Worm (Caenorhabditis elegans) whole organism, young adult: ENCODE data around the gene F09F7.6.

Source experiments
- B0336.3 ChIP-seq: fragments of 200-800 bp; sonication (Bioruptor generic); IDR thresholded peaks from 2 replicates; pipeline ENCODE4 v1.3.6; 2022; ENCODE audit warnings: missing genetic modification characterization, missing compliant biosample characterization
- F22D6.2 ChIP-seq: sonication (generic microtip); optimal IDR thresholded peaks from 2 replicates; lab custom pipeline; 2016; ENCODE audit warnings: mild to moderate bottlenecking, missing genetic modification characterization, missing compliant biosample characterization
- F33H1.4 ChIP-seq: fragments of 200-800 bp; sonication (Bioruptor generic); IDR thresholded peaks from 2 replicates; pipeline ENCODE4 v1.3.6; 2022; ENCODE audit warnings: missing genetic modification reagents, missing genetic modification characterization, missing compliant biosample characterization
- F49E8.2 ChIP-seq: sonication (generic microtip); optimal IDR thresholded peaks from 3 replicates; lab custom pipeline; 2017; ENCODE audit warnings: missing genetic modification characterization, mild to moderate bottlenecking, missing compliant biosample characterization, antibody characterized with exemption, moderate library complexity; ENCODE audit not compliant: insufficient read depth
- F52B5.7 ChIP-seq: sonication (generic microtip); optimal IDR thresholded peaks from 2 replicates; lab custom pipeline; 2016; ENCODE audit warnings: mild to moderate bottlenecking, missing genetic modification characterization, missing compliant biosample characterization
- K12H6.12 ChIP-seq: fragments of 200-800 bp; sonication (Bioruptor generic); optimal IDR thresholded peaks from 2 replicates; lab custom pipeline; 2018; ENCODE audit warnings: mild to moderate bottlenecking, missing genetic modification characterization, missing compliant biosample characterization
- T26A5.8 ChIP-seq: sonication (generic microtip); optimal IDR thresholded peaks from 2 replicates; lab custom pipeline; 2016; ENCODE audit warnings: missing genetic modification characterization, missing compliant biosample characterization
- Y56A3A.18 ChIP-seq: fragments of 200-800 bp; sonication (Bioruptor generic); IDR thresholded peaks from 2 replicates; pipeline ENCODE4 v1.3.6; 2022; ENCODE audit warnings: missing genetic modification reagents, missing genetic modification characterization, missing compliant biosample characterization
- Y79H2A.3 ChIP-seq: fragments of 200-800 bp; sonication (Bioruptor generic); conservative IDR thresholded peaks from 2 replicates; pipeline ENCODE4 v1.3.6; 2022; ENCODE audit warnings: missing genetic modification reagents, missing genetic modification characterization, missing compliant biosample characterization
- aptf-2 ChIP-seq: fragments of 200-800 bp; sonication (Bioruptor generic); conservative IDR thresholded peaks from 2 replicates; pipeline ENCODE4 v1.3.6; 2022; ENCODE audit warnings: missing genetic modification reagents, missing genetic modification characterization, missing compliant biosample characterization
- attf-5 ChIP-seq: fragments of 200-800 bp; sonication (Bioruptor generic); optimal IDR thresholded peaks from 2 replicates; lab custom pipeline; 2018; ENCODE audit warnings: mild to moderate bottlenecking, missing genetic modification characterization, missing compliant biosample characterization
- ccch-3 ChIP-seq: fragments of 200-800 bp; sonication (Bioruptor generic); optimal IDR thresholded peaks from 2 replicates; lab custom pipeline; 2018; ENCODE audit warnings: mild to moderate bottlenecking, missing genetic modification characterization, missing compliant biosample characterization
- ceh-27 ChIP-seq: fragments of 200-800 bp; sonication (Bioruptor generic); optimal IDR thresholded peaks from 2 replicates; lab custom pipeline; 2018; ENCODE audit warnings: mild to moderate bottlenecking, missing genetic modification characterization, moderate library complexity, missing compliant biosample characterization
- ceh-40 ChIP-seq: fragments of 200-800 bp; sonication (Bioruptor generic); IDR thresholded peaks from 2 replicates; pipeline ENCODE4 v1.3.6; 2022; ENCODE audit warnings: missing genetic modification characterization, missing compliant biosample characterization
- chd-7 ChIP-seq: sonication (generic microtip); optimal IDR thresholded peaks from 2 replicates; lab custom pipeline; 2016; ENCODE audit warnings: mild to moderate bottlenecking, missing genetic modification characterization, moderate library complexity, missing compliant biosample characterization
- dpff-1 ChIP-seq: sonication (generic microtip); optimal IDR thresholded peaks from 2 replicates; lab custom pipeline; 2017; ENCODE audit warnings: mild to moderate bottlenecking, missing genetic modification characterization, missing compliant biosample characterization
- dpl-1 ChIP-seq: fragments of 150-350 bp; optimal IDR thresholded peaks from 2 replicates; lab custom pipeline; 2014; ENCODE audit warnings: missing biosample characterization, missing genetic modification reagents, missing genetic modification characterization
- efl-1 ChIP-seq: fragments of 150-350 bp; optimal IDR thresholded peaks from 2 replicates; lab custom pipeline; 2014; ENCODE audit warnings: missing biosample characterization, missing genetic modification reagents, missing genetic modification characterization
- egl-44 ChIP-seq: fragments of 200-800 bp; sonication (Bioruptor generic); IDR thresholded peaks from 2 replicates; pipeline ENCODE4 v1.3.6; 2022; ENCODE audit warnings: missing genetic modification reagents, missing genetic modification characterization, missing compliant biosample characterization
- egrh-3 ChIP-seq: fragments of 200-800 bp; sonication (Bioruptor generic); IDR thresholded peaks from 2 replicates; pipeline ENCODE4 v1.3.6; 2022; ENCODE audit warnings: missing genetic modification reagents, missing genetic modification characterization, missing compliant biosample characterization
- fkh-3 ChIP-seq: sonication (generic microtip); optimal IDR thresholded peaks from 2 replicates; lab custom pipeline; 2016; ENCODE audit warnings: mild to moderate bottlenecking, missing genetic modification characterization, missing compliant biosample characterization
- lin-40 ChIP-seq: sonication (generic microtip); optimal IDR thresholded peaks from 2 replicates; lab custom pipeline; 2016; ENCODE audit warnings: missing genetic modification characterization, mild to moderate bottlenecking, missing compliant biosample characterization, missing genotype, missing genetic modification reagents
- madf-10 ChIP-seq: sonication (generic microtip); optimal IDR thresholded peaks from 2 replicates; lab custom pipeline; 2016; ENCODE audit warnings: mild to moderate bottlenecking, missing genetic modification characterization, missing compliant biosample characterization
- mes-4 ChIP-seq: sonication (generic microtip); optimal IDR thresholded peaks from 2 replicates; lab custom pipeline; 2016; ENCODE audit warnings: missing genotype, missing genetic modification characterization, missing compliant biosample characterization
- mxl-1 ChIP-seq: sonication (generic microtip); optimal IDR thresholded peaks from 2 replicates; lab custom pipeline; 2016; ENCODE audit warnings: missing genetic modification characterization, missing compliant biosample characterization
- nfya-2 ChIP-seq: fragments of 200-800 bp; sonication (Bioruptor generic); IDR thresholded peaks from 2 replicates; pipeline ENCODE4 v1.3.6; 2022; ENCODE audit warnings: missing genetic modification reagents, missing genetic modification characterization, missing compliant biosample characterization
- nfyb-1 ChIP-seq: fragments of 200-800 bp; sonication (Bioruptor generic); IDR thresholded peaks from 2 replicates; pipeline ENCODE4 v1.3.6; 2022; ENCODE audit warnings: missing genetic modification reagents, missing genetic modification characterization, missing compliant biosample characterization
- nhr-27 ChIP-seq: fragments of 200-800 bp; sonication (Bioruptor generic); optimal IDR thresholded peaks from 2 replicates; lab custom pipeline; 2018; ENCODE audit warnings: mild to moderate bottlenecking, missing genetic modification characterization, moderate library complexity, missing compliant biosample characterization
- nhr-80 ChIP-seq: sonication (generic microtip); optimal IDR thresholded peaks from 2 replicates; lab custom pipeline; 2016; ENCODE audit warnings: missing genetic modification characterization, missing compliant biosample characterization
- nhr-90 ChIP-seq: sonication (generic microtip); optimal IDR thresholded peaks from 2 replicates; lab custom pipeline; 2016; ENCODE audit warnings: missing genotype, mild to moderate bottlenecking, missing genetic modification characterization, missing compliant biosample characterization
- pha-4 ChIP-seq: fragments of 150-350 bp; sonication (generic microtip); optimal IDR thresholded peaks from 2 replicates; lab custom pipeline; 2014; ENCODE audit warnings: missing biosample characterization, missing genetic modification reagents, missing genetic modification characterization
- rec-8 ChIP-seq, 2 experiments: sonication (generic microtip); optimal IDR thresholded peaks; 2 replicates each; lab custom pipeline; 2016; ENCODE audit warnings: mild to moderate bottlenecking in 2 of 2, missing genetic modification characterization in 2 of 2, missing genetic modification reagents in 2 of 2, missing genotype in 2 of 2, missing biosample characterization in 1 of 2, missing compliant biosample characterization in 1 of 2, moderate library complexity in 1 of 2
- rpc-1 ChIP-seq, 2 experiments: fragments of 150-350 bp in 1 of 2; sonication (generic microtip) in 1 of 2; optimal IDR thresholded peaks; 2 replicates each; lab custom pipeline; 2014 to 2018; ENCODE audit warnings: missing biosample characterization in 1 of 2, missing genetic modification characterization in 1 of 2, missing genetic modification reagents in 1 of 2, missing genotype in 1 of 2
- sdz-38 ChIP-seq: sonication (generic microtip); optimal IDR thresholded peaks from 2 replicates; lab custom pipeline; 2016; ENCODE audit warnings: missing genotype, missing genetic modification characterization, missing compliant biosample characterization
- sea-2 ChIP-seq: fragments of 200-800 bp; sonication (Bioruptor generic); IDR thresholded peaks from 2 replicates; pipeline ENCODE4 v1.3.6; 2022; ENCODE audit warnings: missing genetic modification characterization, missing compliant biosample characterization
- sptf-2 ChIP-seq: fragments of 200-800 bp; sonication (Bioruptor generic); optimal IDR thresholded peaks from 2 replicates; lab custom pipeline; 2018; ENCODE audit warnings: mild to moderate bottlenecking, missing genetic modification characterization, missing compliant biosample characterization
- tbp1 ChIP-seq: fragments of 200-800 bp; sonication (Bioruptor generic); optimal IDR thresholded peaks from 2 replicates; lab custom pipeline; 2018; ENCODE audit warnings: mild to moderate bottlenecking, missing genetic modification characterization, missing compliant biosample characterization
- tbx-9 ChIP-seq: sonication (generic microtip); optimal IDR thresholded peaks from 2 replicates; lab custom pipeline; 2016; ENCODE audit warnings: borderline replicate concordance, missing genetic modification characterization, inconsistent platforms, missing compliant biosample characterization
- zim-3 ChIP-seq: sonication (generic microtip); optimal IDR thresholded peaks from 2 replicates; lab custom pipeline; 2017; ENCODE audit warnings: mild to moderate bottlenecking, missing genetic modification characterization, moderate library complexity, missing compliant biosample characterization
- ztf-26 ChIP-seq: sonication (generic microtip); optimal IDR thresholded peaks from 2 replicates; lab custom pipeline; 2017; ENCODE audit warnings: missing genetic modification characterization, missing compliant biosample characterization

Gene F09F7.6

ce11 chrIII:5557246-5557819 lies 5.4 kb upstream of the F09F7.6 start, which contains the start of gene rpc-2 (continued):
- no peak for TF ChIP-seq ccch-3
- no peak for TF ChIP-seq nfyb-1
- TF ChIP-seq F22D6.2 = no peak
- TF ChIP-seq mxl-1 = no peak
- peak; percentile 59 for TF ChIP-seq nhr-90 (tag; lab: Kevin White, UChicago)
- TF ChIP-seq dpl-1 = no peak
- TF ChIP-seq pha-4 (tag; lab: Kevin White, UChicago) = no peak
- TF ChIP-seq rpc-1 (optimal IDR thresholded peaks at IDR 0.05; lab: Kevin White, UChicago) = no peak
- TF ChIP-seq rpc-1 (tag; optimal IDR thresholded peaks at IDR 0.05; lab: Kevin White, UChicago) = no peak
- no peak for TF ChIP-seq K12H6.12 (tag; lab: Kevin White, UChicago)
- no peak for TF ChIP-seq ceh-27 (GFP tag; lab: Kevin White, UChicago)
- no peak for TF ChIP-seq sea-2 (GFP tag; lab: Robert Waterston, UW)
- TF ChIP-seq attf-5 (GFP tag; lab: Kevin White, UChicago) = no peak
- TF ChIP-seq sdz-38 = no peak
- TF ChIP-seq sptf-2 (GFP tag; lab: Kevin White, UChicago) = no peak
- no peak for TF ChIP-seq Y79H2A.3 (GFP tag; lab: Robert Waterston, UW)
- peak; percentile 28 for TF ChIP-seq T26A5.8 (tag; lab: Kevin White, UChicago)
- TF ChIP-seq chd-7 (tag; lab: Kevin White, UChicago) = peak; percentile 85
- TF ChIP-seq F33H1.4 = no peak
- peak in 1 of 2 experiments; percentile 24 for TF ChIP-seq rec-8 (tag; optimal IDR thresholded peaks at IDR 0.05; lab: Kevin White, UChicago)
- 0 out of 2 replicates have a peak, but pooled peaks have one; percentile 76 for TF ChIP-seq nfya-2 (GFP tag; lab: Robert Waterston, UW)
- TF ChIP-seq egrh-3 (GFP tag; lab: Robert Waterston, UW) = no peak
- TF ChIP-seq Y56A3A.18 (GFP tag; lab: Robert Waterston, UW) = peak; percentile 59; the same call in 1 of the 2 replicates
- peak; percentile 26 for TF ChIP-seq madf-10 (tag; lab: Kevin White, UChicago)
- peak; percentile 74 for TF ChIP-seq dpff-1 (tag; lab: Kevin White, UChicago)
- TF ChIP-seq lin-40 (tag; lab: Kevin White, UChicago) = no peak
- TF ChIP-seq F52B5.7 (tag; lab: Kevin White, UChicago) = peak; percentile 69
- peak; percentile 1 for TF ChIP-seq nhr-27 (tag; lab: Kevin White, UChicago)
- no peak for TF ChIP-seq mes-4 (tag; lab: Kevin White, UChicago)
- TF ChIP-seq aptf-2 = no peak
- TF ChIP-seq B0336.3 (GFP tag; lab: Robert Waterston, UW) = peak; percentile 63; the same call in 1 of the 2 replicates
- TF ChIP-seq zim-3 (tag; lab: Kevin White, UChicago) = no peak
- TF ChIP-seq ztf-26 (tag; lab: Kevin White, UChicago) = peak; percentile 3
- TF ChIP-seq nhr-80 = no peak
- no peak for TF ChIP-seq tbx-9 (tag; lab: Kevin White, UChicago)
- no peak for TF ChIP-seq F49E8.2
- TF ChIP-seq efl-1 (GFP tag; lab: Kevin White, UChicago) = no peak
- no peak for TF ChIP-seq ceh-40
- 0 out of 2 replicates have a peak, but pooled peaks have one; percentile 57 for TF ChIP-seq egl-44 (GFP tag; lab: Robert Waterston, UW)
- TF ChIP-seq tbp1 (GFP tag; lab: Kevin White, UChicago) = no peak
- peak; percentile 32 for TF ChIP-seq fkh-3 (tag; lab: Kevin White, UChicago)
- TF ChIP-seq, all 124 proteins: peak for 35
